Fruit fly (Drosophila melanogaster) whole organism, pupa: Measurements from ENCODE around the gene CG13962.

Experiments
- CG10348 ChIP-seq: fragments of 200-800 bp; sonication (Bioruptor generic); IDR thresholded peaks from 2 replicates; pipeline ENCODE4 v1.3.6; 2022; ENCODE audit warnings: missing biosample characterization, missing genetic modification characterization
- CG12605 ChIP-seq: fragments of 200-800 bp; sonication (Bioruptor generic); IDR thresholded peaks from 2 replicates; pipeline ENCODE4 v1.3.6; 2022; ENCODE audit warnings: missing biosample characterization, missing genetic modification characterization
- CG13204 ChIP-seq: fragments of 200-800 bp; sonication (Bioruptor generic); optimal IDR thresholded peaks from 2 replicates; lab custom pipeline; 2018; ENCODE audit warnings: missing biosample characterization, mild to moderate bottlenecking, missing genetic modification characterization, moderate library complexity
- CG14655 ChIP-seq: fragments of 200-800 bp; sonication (Bioruptor generic); optimal IDR thresholded peaks from 3 replicates; lab custom pipeline; 2017; ENCODE audit warnings: mild to moderate bottlenecking, missing biosample characterization, missing genetic modification reagents, missing genetic modification characterization
- CG15710 ChIP-seq: fragments of 200-800 bp; sonication (Bioruptor generic); optimal IDR thresholded peaks from 2 replicates; lab custom pipeline; 2018; ENCODE audit warnings: missing biosample characterization, mild to moderate bottlenecking, missing genetic modification characterization, moderate library complexity
- CG17806 ChIP-seq: fragments of 200-800 bp; sonication (Bioruptor generic); optimal IDR thresholded peaks from 2 replicates; lab custom pipeline; 2018; ENCODE audit warnings: missing biosample characterization, mild to moderate bottlenecking, missing genetic modification characterization, moderate library complexity
- CG32121 ChIP-seq: fragments of 200-800 bp; sonication (Bioruptor generic); IDR thresholded peaks from 2 replicates; pipeline ENCODE4 v1.3.6; 2022; ENCODE audit warnings: missing biosample characterization, missing genetic modification characterization
- CG34367 ChIP-seq: fragments of 200-800 bp; sonication (Bioruptor generic); optimal IDR thresholded peaks from 2 replicates; lab custom pipeline; 2018; ENCODE audit warnings: missing biosample characterization, mild to moderate bottlenecking, missing genetic modification characterization
- CG4496 ChIP-seq: fragments of 200-800 bp; sonication (Bioruptor generic); IDR thresholded peaks from 3 replicates; pipeline ENCODE4 v1.3.6; 2022; ENCODE audit warnings: missing biosample characterization, missing genetic modification characterization
- CG8159 ChIP-seq: fragments of 200-800 bp; sonication (Bioruptor generic); optimal IDR thresholded peaks from 3 replicates; lab custom pipeline; 2018; ENCODE audit warnings: missing biosample characterization, mild to moderate bottlenecking, missing genetic modification characterization, moderate library complexity
- CG8301 ChIP-seq: fragments of 200-800 bp; sonication (Bioruptor generic); optimal IDR thresholded peaks from 2 replicates; lab custom pipeline; 2018; ENCODE audit warnings: missing biosample characterization, mild to moderate bottlenecking, missing genetic modification characterization
- CG9948 ChIP-seq: fragments of 200-800 bp; sonication (Bioruptor generic); optimal IDR thresholded peaks from 2 replicates; lab custom pipeline; 2018; ENCODE audit warnings: missing biosample characterization, mild to moderate bottlenecking, missing genetic modification characterization, moderate library complexity
- D1 ChIP-seq: fragments of 200-800 bp; sonication (Bioruptor generic); optimal IDR thresholded peaks from 2 replicates; lab custom pipeline; 2018; ENCODE audit warnings: missing biosample characterization, mild to moderate bottlenecking, missing genetic modification characterization, moderate library complexity
- EcR ChIP-seq: fragments of 200-800 bp; sonication (Bioruptor generic); optimal IDR thresholded peaks from 3 replicates; lab custom pipeline; 2019; ENCODE audit warnings: missing biosample characterization, missing genetic modification characterization, mild to moderate bottlenecking, moderate library complexity, missing genetic modification reagents
- Ets98B ChIP-seq: fragments of 200-800 bp; sonication (Bioruptor generic); IDR thresholded peaks from 2 replicates; pipeline ENCODE4 v1.3.6; 2022; ENCODE audit warnings: missing biosample characterization, missing genetic modification characterization
- Pif1A ChIP-seq: fragments of 200-800 bp; sonication (Bioruptor generic); optimal IDR thresholded peaks from 3 replicates; lab custom pipeline; 2016; ENCODE audit warnings: missing biosample characterization, missing genetic modification characterization
- Pif1B ChIP-seq: fragments of 200-800 bp; sonication (Bioruptor generic); optimal IDR thresholded peaks from 3 replicates; lab custom pipeline; 2016; ENCODE audit warnings: missing biosample characterization, missing genetic modification characterization
- Snoo ChIP-seq: fragments of 200-800 bp; sonication (Bioruptor generic); optimal IDR thresholded peaks from 3 replicates; lab custom pipeline; 2017; ENCODE audit warnings: missing biosample characterization, mild to moderate bottlenecking, missing genetic modification characterization, inconsistent platforms
- fd96Ca ChIP-seq: fragments of 200-800 bp; sonication (Bioruptor generic); IDR thresholded peaks from 3 replicates; pipeline ENCODE4 v1.3.6; 2022; ENCODE audit warnings: missing biosample characterization, missing genetic modification characterization
- gl ChIP-seq: fragments of 200-800 bp; sonication (Bioruptor generic); optimal IDR thresholded peaks from 2 replicates; lab custom pipeline; 2018; ENCODE audit warnings: missing biosample characterization, mild to moderate bottlenecking, missing genetic modification characterization
- rn ChIP-seq: fragments of 200-800 bp; sonication (Bioruptor generic); IDR thresholded peaks from 2 replicates; pipeline ENCODE4 v1.3.6; 2022; ENCODE audit warnings: missing biosample characterization, missing genetic modification characterization

CG13962 gene

DNA sequence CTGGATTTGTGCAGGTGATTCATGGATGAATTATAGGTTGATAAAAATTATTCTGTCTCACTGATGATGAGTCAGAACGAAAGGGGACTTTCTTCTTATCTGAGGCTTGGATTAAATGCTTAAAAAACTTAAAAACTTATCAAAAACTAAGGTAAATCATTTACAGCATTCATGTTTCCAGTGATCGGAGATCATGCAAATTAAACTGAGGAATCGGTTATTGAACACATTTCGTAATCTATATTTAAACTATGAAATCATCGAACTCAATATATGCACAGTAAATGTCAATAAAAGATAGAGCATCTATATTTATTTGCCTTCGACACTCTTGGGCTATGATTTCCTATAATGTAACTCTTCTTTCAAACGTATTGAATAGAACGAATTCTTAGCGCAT is 26.4 kb downstream of the CG13962 start:
- TF ChIP-seq CG32121 (GFP tag; lab: Robert Waterston, UW) (no peak), gl (no peak), fd96Ca (no peak), D1 (tag; lab: Kevin White, UChicago) (no peak), CG8301 (tag; lab: Kevin White, UChicago) (no peak), Pif1A (GFP tag; lab: Kevin White, UChicago) (no peak), Ets98B (GFP tag; lab: Robert Waterston, UW) (no peak), CG4496 (no peak), EcR (GFP tag; lab: Kevin White, UChicago) (no peak), CG34367 (tag; lab: Kevin White, UChicago) (no peak), CG14655 (no peak)

DNA sequence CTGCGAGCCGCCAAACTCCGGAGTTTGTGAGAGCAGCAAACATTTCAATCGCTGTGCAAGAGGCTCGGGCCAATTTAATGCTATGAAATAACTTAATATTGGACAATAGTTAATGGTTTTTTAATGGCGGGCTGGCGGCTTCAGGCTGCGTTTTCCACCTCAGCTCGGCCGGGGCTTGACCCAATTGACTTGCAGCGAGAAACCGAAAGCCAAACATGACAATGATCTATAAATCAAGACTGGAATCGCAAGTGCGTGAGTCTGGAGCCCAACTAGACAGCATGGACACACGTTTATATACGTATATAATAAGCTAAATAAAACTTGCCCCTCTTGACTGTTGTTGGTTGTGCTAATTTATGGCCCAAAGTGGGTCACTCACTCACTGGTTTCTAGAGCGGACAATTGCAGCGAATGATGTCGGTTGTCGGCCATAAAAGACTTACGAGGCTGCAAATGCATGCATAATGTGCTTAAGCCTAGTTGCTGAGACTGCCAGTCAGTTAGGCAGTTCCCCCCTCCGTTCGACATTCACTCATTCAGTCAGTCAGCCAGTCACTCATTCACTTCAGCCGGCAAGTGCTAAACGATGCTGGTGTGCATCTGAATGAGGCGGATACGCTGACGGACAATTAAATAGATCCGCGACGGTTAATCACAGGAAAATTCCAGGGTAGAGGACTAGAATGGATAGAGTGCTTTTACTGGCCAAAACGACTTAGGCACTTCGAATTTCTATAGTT is 29.3 kb downstream of the CG13962 start:
- TF ChIP-seq CG4496 (0 out of 3 replicates have a peak, but pooled peaks have one; percentile 32), CG15710 (no peak), EcR (GFP tag; lab: Kevin White, UChicago) (peak; percentile 19), Ets98B (GFP tag; lab: Robert Waterston, UW) (no peak)

DNA sequence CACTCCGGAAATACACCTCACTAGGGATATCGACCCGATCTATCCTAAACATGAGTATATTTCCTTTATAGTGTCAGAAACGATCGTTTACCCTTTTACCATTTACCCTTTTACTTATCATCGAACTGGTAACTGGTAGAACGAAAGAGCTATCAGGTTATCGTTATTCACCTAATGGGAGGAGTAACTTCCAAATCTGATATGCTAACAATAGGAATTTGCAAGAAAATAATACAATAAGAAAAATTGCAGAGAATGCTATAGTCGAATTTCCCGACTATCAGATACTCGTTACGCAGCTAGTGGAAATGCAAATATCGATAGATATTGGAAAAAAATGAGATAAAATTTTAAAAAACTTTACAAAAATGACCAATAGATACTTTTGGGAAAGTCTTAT is 40.1 kb downstream of the CG13962 start:
- no peak for TF ChIP-seq CG8159
- no peak for TF ChIP-seq gl
- no peak for TF ChIP-seq D1 (tag; lab: Kevin White, UChicago)
- TF ChIP-seq, all 21 proteins: peak for 0

DNA sequence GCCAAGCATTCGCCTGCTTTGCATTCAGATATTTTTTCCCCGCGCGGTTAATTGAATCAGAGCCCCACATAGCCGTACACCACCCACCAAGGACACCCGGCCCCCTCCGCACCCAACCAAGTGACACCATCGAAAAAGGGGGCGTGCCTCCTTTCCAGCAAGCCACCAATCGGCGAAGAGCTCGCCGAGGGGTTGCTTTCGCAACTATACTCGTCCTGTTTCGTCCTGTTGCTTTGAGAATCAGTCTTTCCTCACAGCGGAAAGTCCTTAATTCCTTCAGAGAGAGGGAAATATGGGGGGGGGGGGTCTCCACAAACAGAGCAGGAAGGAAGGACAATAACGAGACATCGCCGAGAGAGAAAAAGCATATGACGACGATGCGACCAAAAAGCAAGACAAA is 44.6 kb downstream of the CG13962 start:
- no peak for TF ChIP-seq CG9948
- no peak for TF ChIP-seq Ets98B (GFP tag; lab: Robert Waterston, UW)
- TF ChIP-seq EcR (GFP tag; lab: Kevin White, UChicago): no peak
- TF ChIP-seq D1 (tag; lab: Kevin White, UChicago): no peak
- no peak for TF ChIP-seq CG32121 (GFP tag; lab: Robert Waterston, UW)
- no peak for TF ChIP-seq CG12605 (GFP tag; lab: Robert Waterston, UW)
- no peak for TF ChIP-seq CG13204 (GFP tag; lab: Kevin White, UChicago)
- TF ChIP-seq CG34367 (tag; lab: Kevin White, UChicago): no peak
- TF ChIP-seq Pif1A (GFP tag; lab: Kevin White, UChicago): no peak
- TF ChIP-seq CG14655: no peak
- TF ChIP-seq CG17806: no peak
- TF ChIP-seq CG15710: no peak
- TF ChIP-seq CG4496: no peak
- TF ChIP-seq Snoo (tag; lab: Kevin White, UChicago): no peak
- no peak for TF ChIP-seq Pif1B (GFP tag; lab: Kevin White, UChicago)
- TF ChIP-seq rn (GFP tag; lab: Robert Waterston, UW): no peak
- no peak for TF ChIP-seq CG10348

DNA sequence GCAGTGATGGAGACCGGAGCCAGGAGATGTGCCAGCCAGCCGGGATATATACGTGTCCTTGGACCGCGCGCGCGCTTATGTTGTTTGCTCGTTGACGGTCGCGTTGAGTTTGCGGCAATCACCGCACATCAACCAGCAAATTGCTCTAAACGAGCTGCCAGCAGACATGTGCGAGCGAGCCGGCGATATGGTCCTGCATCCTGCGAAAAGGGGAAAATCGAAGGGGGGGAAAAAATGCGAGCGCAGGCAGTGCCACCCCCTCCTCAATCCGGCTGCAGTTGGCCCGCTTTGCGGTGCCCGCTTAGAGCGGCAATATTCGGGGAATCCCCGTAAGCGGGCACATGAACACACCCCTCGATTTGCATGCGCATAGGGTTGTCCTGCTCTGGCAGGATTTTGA is 45.4 kb downstream of the CG13962 start, which contains the start of gene bsh:
Gene bsh (minus strand): TSS at position 101 of the 400 bp plus-strand sequence.
- TF ChIP-seq CG34367 (tag; lab: Kevin White, UChicago): no peak
- no peak for TF ChIP-seq CG14655
- TF ChIP-seq CG13204 (GFP tag; lab: Kevin White, UChicago): no peak
- no peak for TF ChIP-seq CG32121 (GFP tag; lab: Robert Waterston, UW)
- TF ChIP-seq EcR (GFP tag; lab: Kevin White, UChicago): no peak
- TF ChIP-seq CG12605 (GFP tag; lab: Robert Waterston, UW): no peak
- no peak for TF ChIP-seq D1 (tag; lab: Kevin White, UChicago)
- TF ChIP-seq rn (GFP tag; lab: Robert Waterston, UW): no peak
- TF ChIP-seq CG4496: no peak
- no peak for TF ChIP-seq Pif1A (GFP tag; lab: Kevin White, UChicago)
- TF ChIP-seq fd96Ca: no peak
- TF ChIP-seq CG9948: no peak
- TF ChIP-seq Snoo (tag; lab: Kevin White, UChicago): no peak
- TF ChIP-seq Pif1B (GFP tag; lab: Kevin White, UChicago): no peak
- TF ChIP-seq CG8301 (tag; lab: Kevin White, UChicago): no peak
- TF ChIP-seq CG15710: no peak
- TF ChIP-seq, all 21 proteins: peak for 0

DNA sequence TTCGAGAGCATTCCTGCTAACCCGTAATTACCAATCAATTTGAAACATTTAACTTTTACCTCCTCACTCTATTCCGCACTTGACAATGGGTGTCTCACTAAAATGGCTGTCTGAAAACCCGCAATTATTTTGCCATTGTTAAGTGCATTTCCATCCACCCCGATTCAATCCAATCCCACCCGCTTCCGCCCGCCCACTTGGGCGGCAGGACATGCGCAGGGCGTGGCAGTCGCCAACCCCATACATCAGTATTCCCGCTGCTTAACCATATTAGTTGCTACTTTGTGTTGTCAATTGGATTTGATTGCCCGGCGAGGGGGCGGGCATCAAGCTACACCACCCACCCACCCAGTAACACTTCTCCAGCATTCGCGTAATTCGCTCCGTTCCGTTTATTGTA is 48.9 kb downstream of the CG13962 start:
- TF ChIP-seq Ets98B (GFP tag; lab: Robert Waterston, UW): no peak
- no peak for TF ChIP-seq gl
- TF ChIP-seq fd96Ca: no peak
- TF ChIP-seq CG14655: no peak
- no peak for TF ChIP-seq CG12605 (GFP tag; lab: Robert Waterston, UW)

DNA sequence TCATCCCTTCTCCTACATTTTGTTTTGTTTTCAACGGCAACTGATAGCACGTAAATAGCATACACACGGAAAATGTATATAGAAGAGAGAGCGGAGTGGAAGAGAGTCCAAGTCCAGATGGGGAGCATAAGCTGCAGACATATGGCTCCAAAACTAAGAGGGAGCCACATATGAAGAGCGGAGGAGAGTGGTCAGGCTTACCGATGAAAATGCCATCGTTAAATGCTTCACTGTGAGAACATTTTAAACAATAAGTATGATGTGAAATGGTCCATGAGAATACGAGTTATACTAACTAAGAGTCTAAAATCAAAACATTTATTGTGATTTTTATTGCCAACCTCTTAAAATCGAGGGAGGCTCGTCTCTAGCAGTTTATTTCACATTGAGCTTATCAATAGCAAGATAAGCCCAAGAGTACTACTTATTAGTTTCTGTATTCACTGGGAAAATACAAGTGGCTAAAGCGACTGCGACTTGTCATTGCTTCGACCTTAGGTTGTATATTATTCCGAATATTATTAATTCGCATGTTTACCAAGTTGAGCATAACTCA is 49.7 kb downstream of the CG13962 start:
- TF ChIP-seq rn (GFP tag; lab: Robert Waterston, UW) (no peak; the same call in 1 of the 2 replicates), CG32121 (GFP tag; lab: Robert Waterston, UW) (no peak), CG12605 (GFP tag; lab: Robert Waterston, UW) (peak; percentile 24; the same call in 1 of the 2 replicates), gl (no peak), Ets98B (GFP tag; lab: Robert Waterston, UW) (no peak), CG4496 (peak; percentile 65; the same call in 2 of the 3 replicates)
